Fruit fly (Drosophila melanogaster): Measurements from ENCODE around the gene CG33969.

dm6 chr3L:20388983-20389382 is 4.4 kb downstream of the CG33969 start:
- TF ChIP-seq OdsH (GFP tag; optimal IDR thresholded peaks at IDR 0.05) (no peak), Sox102F (GFP tag; optimal IDR thresholded peaks at IDR 0.05) (no peak), CG1621 (tag; optimal IDR thresholded peaks at IDR 0.05) (no peak), CG8119 (GFP tag; IDR thresholded peaks at IDR 0.05) (no peak), CG6808 (GFP tag; optimal IDR thresholded peaks at IDR 0.05) (no peak), CG4318 (GFP tag; optimal IDR thresholded peaks at IDR 0.05) (no peak), CG11902 (GFP tag; optimal IDR thresholded peaks at IDR 0.05) (no peak), dac (GFP tag; optimal IDR thresholded peaks at IDR 0.05) (no peak), acj6 (GFP tag; optimal IDR thresholded peaks at IDR 0.05) (no peak)

All from whole organism, prepupa.